Worm (Caenorhabditis elegans) whole organism, L4 larva: ENCODE data around the gene C08B6.14.

Experiments
- D1046.2 ChIP-seq: fragments of 200-800 bp; sonication (Bioruptor generic); IDR thresholded peaks from 2 replicates; pipeline ENCODE4 v1.3.6; 2022; ENCODE audit warnings: missing genetic modification characterization, missing compliant biosample characterization
- F26F4.8 ChIP-seq: fragments of 200-800 bp; sonication (Bioruptor generic); conservative IDR thresholded peaks from 2 replicates; pipeline ENCODE4 v1.3.6; 2022; ENCODE audit warnings: missing genetic modification characterization, missing compliant biosample characterization
- F37D6.2 ChIP-seq: sonication (generic microtip); optimal IDR thresholded peaks from 2 replicates; lab custom pipeline; 2016; ENCODE audit warnings: mild to moderate bottlenecking, missing genetic modification characterization, missing compliant biosample characterization
- Y105C5A.15 ChIP-seq: fragments of 200-800 bp; sonication (Bioruptor generic); IDR thresholded peaks from 2 replicates; pipeline ENCODE4 v1.3.6; 2022; ENCODE audit warnings: missing genetic modification characterization, missing compliant biosample characterization
- Y48G9A.11 ChIP-seq: fragments of 200-800 bp; sonication (Bioruptor generic); IDR thresholded peaks from 2 replicates; pipeline ENCODE4 v1.3.6; 2022; ENCODE audit warnings: missing genetic modification reagents, missing genetic modification characterization, missing compliant biosample characterization
- aha-1 ChIP-seq: fragments of 150-350 bp; peaks from one replicate; lab custom pipeline; 2014; ENCODE audit warnings: missing biosample characterization, missing genetic modification characterization
- ama-1 ChIP-seq: fragments of 150-350 bp; optimal IDR thresholded peaks from 2 replicates; lab custom pipeline; 2014; ENCODE audit warnings: inconsistent platforms, mixed read lengths
- ces-1 ChIP-seq: fragments of 150-350 bp; sonication (generic microtip); optimal IDR thresholded peaks from 4 replicates; lab custom pipeline; 2014; ENCODE audit warnings: missing biosample characterization, missing genetic modification reagents, missing genetic modification characterization
- cey-2 ChIP-seq: sonication (generic microtip); optimal IDR thresholded peaks from 3 replicates; lab custom pipeline; 2017; ENCODE audit warnings: missing genetic modification characterization, mild to moderate bottlenecking, missing compliant biosample characterization, antibody characterized with exemption, borderline replicate concordance; ENCODE audit not compliant: insufficient read depth
- daf-16 ChIP-seq, 3 experiments: sonication (generic microtip); optimal IDR thresholded peaks; 2 replicates each; lab custom pipeline; 2016 to 2017; ENCODE audit warnings: missing genetic modification characterization in 3 of 3, missing genetic modification reagents in 3 of 3, mild to moderate bottlenecking in 2 of 3, missing compliant biosample characterization in 2 of 3, missing biosample characterization in 1 of 3, moderate library complexity in 1 of 3
- dve-1 ChIP-seq: sonication (generic microtip); optimal IDR thresholded peaks from 2 replicates; lab custom pipeline; 2017; ENCODE audit warnings: antibody characterized with exemption, mild to moderate bottlenecking, missing genetic modification characterization, missing compliant biosample characterization; ENCODE audit not compliant: insufficient read depth
- fkh-10 ChIP-seq: fragments of 150-350 bp; optimal IDR thresholded peaks from 2 replicates; lab custom pipeline; 2014; ENCODE audit warnings: missing biosample characterization, missing genetic modification reagents, missing genetic modification characterization
- gei-8 ChIP-seq: fragments of 200-800 bp; sonication (Bioruptor generic); optimal IDR thresholded peaks from 2 replicates; lab custom pipeline; 2018; ENCODE audit warnings: mild to moderate bottlenecking, missing genetic modification characterization, missing compliant biosample characterization
- hif-1 ChIP-seq, 2 experiments: sonication (generic microtip); optimal IDR thresholded peaks; 2 replicates each; lab custom pipeline; 2016 to 2017; ENCODE audit warnings: missing compliant biosample characterization in 2 of 2, missing genetic modification characterization in 2 of 2, missing genetic modification reagents in 2 of 2, missing genotype in 2 of 2, mild to moderate bottlenecking in 1 of 2
- hlh-11 ChIP-seq: fragments of 200-800 bp; sonication (Bioruptor generic); optimal IDR thresholded peaks from 2 replicates; lab custom pipeline; 2018; ENCODE audit warnings: mild to moderate bottlenecking, missing genetic modification characterization, missing compliant biosample characterization
- jun-1 ChIP-seq: fragments of 150-350 bp; optimal IDR thresholded peaks from 2 replicates; lab custom pipeline; 2014; ENCODE audit warnings: missing biosample characterization, missing genetic modification reagents, missing genetic modification characterization
- lin-13 ChIP-seq: fragments of 150-350 bp; optimal IDR thresholded peaks from 2 replicates; lab custom pipeline; 2014; ENCODE audit warnings: missing biosample characterization, missing genetic modification reagents, missing genetic modification characterization
- lin-15B ChIP-seq: fragments of 150-350 bp; sonication (generic microtip); optimal IDR thresholded peaks from 3 replicates; lab custom pipeline; 2014; ENCODE audit warnings: missing biosample characterization, missing genetic modification characterization
- lin-38 ChIP-seq: fragments of 200-800 bp; sonication (Bioruptor generic); IDR thresholded peaks from 2 replicates; pipeline ENCODE4 v1.3.6; 2022; ENCODE audit warnings: missing genetic modification reagents, missing genetic modification characterization, missing compliant biosample characterization
- mdl-1 ChIP-seq, 2 experiments: fragments of 150-350 bp in 1 of 2; sonication (generic microtip) in 1 of 2; optimal IDR thresholded peaks; 2 replicates each; lab custom pipeline; 2014 to 2017; ENCODE audit warnings: missing biosample characterization in 2 of 2, missing genetic modification characterization in 2 of 2
- mdt-29 ChIP-seq: fragments of 200-800 bp; sonication (Bioruptor generic); IDR thresholded peaks from 2 replicates; pipeline ENCODE4 v1.3.6; 2022; ENCODE audit warnings: missing genetic modification reagents, missing genetic modification characterization, missing compliant biosample characterization
- mes-2 ChIP-seq: sonication (generic microtip); optimal IDR thresholded peaks from 2 replicates; lab custom pipeline; 2016; ENCODE audit warnings: missing genotype, mild to moderate bottlenecking, missing genetic modification characterization, missing compliant biosample characterization; ENCODE audit not compliant: poor library complexity, severe bottlenecking
- nhr-10 ChIP-seq: fragments of 150-350 bp; optimal IDR thresholded peaks from 2 replicates; lab custom pipeline; 2014; ENCODE audit warnings: missing biosample characterization, missing genetic modification characterization
- nhr-11 ChIP-seq: fragments of 150-350 bp; optimal IDR thresholded peaks from 2 replicates; lab custom pipeline; 2014; ENCODE audit warnings: missing biosample characterization, missing genetic modification characterization
- nhr-42 ChIP-seq: fragments of 200-800 bp; sonication (Bioruptor generic); IDR thresholded peaks from 2 replicates; pipeline ENCODE4 v1.3.6; 2022; ENCODE audit warnings: missing genetic modification characterization, missing compliant biosample characterization
- nhr-76 ChIP-seq: fragments of 150-350 bp; optimal IDR thresholded peaks from 2 replicates; lab custom pipeline; 2014; ENCODE audit warnings: missing biosample characterization, missing genetic modification characterization
- pha-4 ChIP-seq, 2 experiments: fragments of 150-350 bp in 1 of 2; fragments of 200-800 bp in 1 of 2; sonication (Bioruptor generic) in 1 of 2; IDR thresholded peaks in 1 of 2; optimal IDR thresholded peaks in 1 of 2; 2 replicates each; pipeline versions ENCODE4 v1.3.6 to Lab custom; 2014 to 2022; ENCODE audit warnings: missing genetic modification characterization in 2 of 2, missing genetic modification reagents in 2 of 2, missing biosample characterization in 1 of 2, missing compliant biosample characterization in 1 of 2
- pqm-1 ChIP-seq: sonication (generic microtip); optimal IDR thresholded peaks from 2 replicates; lab custom pipeline; 2017; ENCODE audit warnings: missing biosample characterization, missing genetic modification characterization
- saeg-2 ChIP-seq: fragments of 200-800 bp; sonication (Bioruptor generic); IDR thresholded peaks from 2 replicates; pipeline ENCODE4 v1.3.6; 2022; ENCODE audit warnings: missing genetic modification reagents, missing genetic modification characterization, missing compliant biosample characterization
- sdz-12 ChIP-seq: fragments of 200-800 bp; sonication (Bioruptor generic); optimal IDR thresholded peaks from 2 replicates; lab custom pipeline; 2018; ENCODE audit warnings: mild to moderate bottlenecking, missing genetic modification characterization, missing compliant biosample characterization
- spr-1 ChIP-seq: sonication (generic microtip); optimal IDR thresholded peaks from 2 replicates; lab custom pipeline; 2016; ENCODE audit warnings: mild to moderate bottlenecking, missing genetic modification characterization, missing compliant biosample characterization
- unc-130 ChIP-seq: sonication (generic microtip); optimal IDR thresholded peaks from 2 replicates; lab custom pipeline; 2016; ENCODE audit warnings: missing genetic modification reagents, missing genetic modification characterization, missing compliant biosample characterization
- unc-62 ChIP-seq, 3 experiments: fragments of 150-350 bp in 1 of 3; sonication (generic microtip); optimal IDR thresholded peaks in 2 of 3; peaks in 1 of 3; 1 replicate in 1 of 3; 2 replicates in 2 of 3; lab custom pipeline; 2014 to 2017; ENCODE audit warnings: missing biosample characterization in 3 of 3, missing genetic modification characterization in 3 of 3, missing genetic modification reagents in 3 of 3, missing genotype in 1 of 3
- vab-7 ChIP-seq: fragments of 200-800 bp; sonication (Bioruptor generic); IDR thresholded peaks from 2 replicates; pipeline ENCODE4 v1.3.6; 2022; ENCODE audit warnings: missing genetic modification reagents, missing genetic modification characterization, missing compliant biosample characterization
- zag-1 ChIP-seq: fragments of 150-350 bp; optimal IDR thresholded peaks from 2 replicates; lab custom pipeline; 2014; ENCODE audit warnings: missing biosample characterization, missing genetic modification characterization
- zfp-2 ChIP-seq: sonication (generic microtip); optimal IDR thresholded peaks from 2 replicates; lab custom pipeline; 2016; ENCODE audit warnings: mild to moderate bottlenecking, missing genetic modification characterization, missing compliant biosample characterization
- zip-11 ChIP-seq: fragments of 200-800 bp; sonication (Bioruptor generic); IDR thresholded peaks from 2 replicates; pipeline ENCODE4 v1.3.6; 2022; ENCODE audit warnings: missing genetic modification characterization, missing compliant biosample characterization
- ztf-11 ChIP-seq: fragments of 150-350 bp; optimal IDR thresholded peaks from 2 replicates; lab custom pipeline; 2014; ENCODE audit warnings: missing biosample characterization, missing genetic modification characterization
- ztf-7 ChIP-seq: fragments of 150-350 bp; optimal IDR thresholded peaks from 2 replicates; lab custom pipeline; 2014; ENCODE audit warnings: missing biosample characterization, missing genetic modification characterization

C08B6.14 gene

DNA sequence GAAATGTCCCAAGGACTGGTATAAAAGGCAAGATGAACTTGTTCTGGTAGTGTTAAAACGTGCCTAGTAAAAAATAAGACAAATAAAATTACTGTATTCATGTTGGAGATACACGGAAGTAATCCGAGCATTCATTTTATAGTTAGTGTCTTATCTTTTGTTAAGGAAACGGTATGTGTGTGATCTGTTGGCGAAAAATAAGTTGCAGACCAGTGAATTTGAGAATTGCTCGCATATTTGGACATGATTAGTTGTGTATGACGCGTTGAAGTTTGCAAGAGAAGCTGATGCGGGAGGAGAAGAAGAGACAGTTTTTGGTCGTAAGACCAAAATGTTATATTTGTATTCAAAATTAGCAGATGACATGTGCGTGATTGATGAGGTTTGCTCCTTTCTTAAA lies at the start of gene C08B6.14:
C08B6.14 (minus strand) TSS at position 101 of the 400 bp plus-strand sequence.
- TF ChIP-seq hlh-11 (tag; lab: Kevin White, UChicago) (no peak), F26F4.8 (GFP tag; lab: Robert Waterston, UW) (0 out of 2 replicates have a peak, but pooled peaks have one; percentile 24)
- TF ChIP-seq, all 104 proteins: peak for 1

DNA sequence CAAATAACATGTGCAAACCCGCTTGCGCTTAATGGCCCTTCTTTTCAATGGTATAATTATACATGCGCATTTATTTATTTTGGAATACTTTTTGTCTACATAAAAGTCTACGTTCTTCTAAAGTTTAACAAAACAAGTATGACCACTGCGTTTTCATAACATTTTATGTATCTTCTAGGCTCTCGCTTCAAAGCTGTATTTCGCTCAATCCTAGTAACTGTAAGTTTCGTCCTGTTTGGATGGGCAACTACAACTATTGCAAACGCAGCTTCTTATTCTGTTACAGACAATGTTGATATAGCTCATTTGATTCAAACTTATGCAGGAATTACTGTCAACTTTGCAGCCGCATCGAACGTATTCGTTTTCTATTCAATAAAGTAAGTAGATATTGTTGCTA lies 47.9 kb upstream of the C08B6.14 start, which contains the start of gene srsx-27:
srsx-27 (plus strand) TSS at position 301 of the 400 bp plus-strand sequence.
- TF ChIP-seq jun-1 (tag; lab: Kevin White, UChicago) (no peak), D1046.2 (no peak), fkh-10 (no peak), saeg-2 (GFP tag; lab: Robert Waterston, UW) (no peak), pqm-1 (tag; lab: Kevin White, UChicago) (no peak), lin-38 (GFP tag; lab: Robert Waterston, UW) (no peak), ces-1 (GFP tag; lab: Kevin White, UChicago) (no peak), lin-13 (GFP tag; lab: Kevin White, UChicago) (no peak), spr-1 (tag; lab: Kevin White, UChicago) (no peak), zip-11 (GFP tag; lab: Robert Waterston, UW) (no peak), mes-2 (tag; lab: Kevin White, UChicago) (no peak), ztf-11 (tag; lab: Kevin White, UChicago) (no peak), dve-1 (tag; lab: Kevin White, UChicago) (no peak), nhr-76 (tag; lab: Kevin White, UChicago) (no peak), Y105C5A.15 (GFP tag; lab: Robert Waterston, UW) (no peak), aha-1 (tag; lab: Kevin White, UChicago) (no peak)

DNA sequence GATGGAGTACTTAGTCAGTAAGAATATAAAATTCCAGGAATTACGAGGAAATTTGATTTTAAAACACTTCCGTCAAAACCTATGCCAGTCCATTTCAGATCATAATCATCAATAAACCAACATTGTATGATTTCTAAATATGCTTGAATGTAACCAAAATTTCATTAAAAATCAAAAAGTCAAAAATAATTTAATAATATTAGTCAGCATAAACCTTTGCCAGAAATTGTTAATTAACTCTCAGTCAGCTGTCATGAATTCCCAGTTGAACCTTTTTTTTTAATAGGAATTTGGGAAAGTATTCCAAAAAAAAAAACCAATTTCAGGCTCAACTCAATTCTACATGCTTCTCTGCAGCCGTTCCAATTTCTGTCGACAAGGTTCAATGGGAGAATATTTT lies 46.5 kb upstream of the C08B6.14 start, which contains the start of gene srsx-26:
srsx-26 (plus strand) TSS at position 301 of the 400 bp plus-strand sequence.
- no peak for TF ChIP-seq vab-7 (GFP tag; lab: Robert Waterston, UW)
- TF ChIP-seq lin-13 (GFP tag; lab: Kevin White, UChicago) = no peak
- TF ChIP-seq gei-8 (GFP tag; lab: Kevin White, UChicago) = no peak
- TF ChIP-seq zag-1 = no peak
- no peak for TF ChIP-seq zfp-2 (tag; lab: Kevin White, UChicago)
- no peak for TF ChIP-seq unc-130 (GFP tag; lab: Kevin White, UChicago)
- TF ChIP-seq sdz-12 = no peak
- no peak for TF ChIP-seq mdt-29 (GFP tag; lab: Robert Waterston, UW)
- TF ChIP-seq cey-2 (tag; lab: Kevin White, UChicago) = no peak
- no peak for TF ChIP-seq zip-11 (GFP tag; lab: Robert Waterston, UW)
- TF ChIP-seq jun-1 (tag; lab: Kevin White, UChicago) = no peak
- no peak for TF ChIP-seq ztf-7 (tag; lab: Kevin White, UChicago)
- TF ChIP-seq mdl-1 (tag; optimal IDR thresholded peaks at IDR 0.05; lab: Kevin White, UChicago) = no peak
- no peak for TF ChIP-seq nhr-76 (tag; lab: Kevin White, UChicago)
- TF ChIP-seq unc-62 (GFP tag; optimal IDR thresholded peaks at IDR 0.05 in 1 of 2; lab: Kevin White, UChicago) = no peak
- TF ChIP-seq unc-62 (tag; optimal IDR thresholded peaks at IDR 0.05; lab: Kevin White, UChicago) = no peak
- TF ChIP-seq lin-15B = no peak
- no peak for TF ChIP-seq Y48G9A.11 (GFP tag; lab: Robert Waterston, UW)
- no peak for TF ChIP-seq F37D6.2 (tag; lab: Kevin White, UChicago)
- TF ChIP-seq, all 104 proteins: peak for 0

DNA sequence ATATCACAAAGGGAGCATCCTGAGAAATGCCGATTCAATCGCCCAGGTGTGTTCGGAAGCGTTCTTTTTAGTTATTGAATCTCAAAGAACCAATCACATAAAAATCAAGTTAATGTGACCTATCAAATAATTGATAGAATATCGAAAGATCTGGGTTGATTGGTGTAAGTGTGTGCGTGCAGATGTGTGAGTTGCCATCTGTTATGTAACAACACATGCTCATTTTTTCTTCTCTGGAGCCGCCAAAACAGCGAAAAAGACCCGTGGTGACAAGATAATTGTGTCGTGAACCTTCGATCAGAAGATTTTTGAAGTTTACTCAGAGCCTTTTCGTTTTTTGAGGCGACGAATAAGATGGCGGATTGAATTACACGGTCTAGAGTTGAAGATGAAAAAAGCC lies 45.0 kb upstream of the C08B6.14 start:
- no peak for TF ChIP-seq ama-1 (lab: Kevin White, UChicago)
- TF ChIP-seq hif-1 (tag; optimal IDR thresholded peaks at IDR 0.05; lab: Kevin White, UChicago) = peak in 1 of 2 experiments; percentile 78
- peak; percentile 82 for TF ChIP-seq aha-1 (tag; lab: Kevin White, UChicago)
- no peak for TF ChIP-seq pha-4 (GFP tag; IDR thresholded peaks at IDR 0.05; lab: Robert Waterston, UW)
- TF ChIP-seq pha-4 (tag; optimal IDR thresholded peaks at IDR 0.05; lab: Kevin White, UChicago) = no peak
- peak; percentile 35 for TF ChIP-seq nhr-11 (tag; lab: Kevin White, UChicago)
- TF ChIP-seq nhr-10 (tag; lab: Kevin White, UChicago) = no peak
- peak in 1 of 2 experiments; percentile 20 for TF ChIP-seq daf-16 (GFP tag; optimal IDR thresholded peaks at IDR 0.05; lab: Kevin White, UChicago)
- no peak for TF ChIP-seq daf-16 (tag; optimal IDR thresholded peaks at IDR 0.05; lab: Kevin White, UChicago)
- TF ChIP-seq unc-62 (GFP tag; optimal IDR thresholded peaks at IDR 0.05 in 1 of 2; lab: Kevin White, UChicago) = peak in 1 of 2 experiments; percentile 19
- TF ChIP-seq unc-62 (tag; optimal IDR thresholded peaks at IDR 0.05; lab: Kevin White, UChicago) = no peak
- no peak for TF ChIP-seq sdz-12
- no peak for TF ChIP-seq nhr-42 (GFP tag; lab: Robert Waterston, UW)
